Worm (Caenorhabditis elegans): ENCODE measurements around the gene herd-1.

DNA sequence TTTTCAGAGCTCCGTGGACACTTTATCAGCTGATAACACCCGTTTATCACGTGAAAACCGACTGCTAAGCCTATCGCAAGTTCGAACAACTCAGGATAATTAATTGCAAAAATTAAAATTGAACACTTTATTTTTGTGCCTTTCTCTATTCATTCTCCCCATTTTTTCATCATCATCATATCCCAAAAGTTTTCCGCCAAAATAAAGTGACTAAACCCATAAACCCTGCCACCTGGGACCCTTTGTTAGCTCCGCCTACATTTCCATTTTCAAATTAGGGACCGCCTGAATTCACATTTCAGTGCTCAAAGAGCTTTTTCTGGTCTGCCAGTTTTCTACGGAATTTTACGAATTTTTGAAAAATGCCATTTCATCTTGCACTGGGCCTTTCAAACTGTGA is 11.9 kb upstream of the herd-1 start, which contains the start of gene arrd-16:
- TF ChIP-seq tbx-11 (GFP tag; IDR thresholded peaks at IDR 0.05) (no peak), flt-1 (GFP tag; IDR thresholded peaks at IDR 0.05) (no peak)
